Worm (Caenorhabditis elegans) whole organism, young adult: ENCODE measurements around the gene cest-17.

Experiments
- ama-1 ChIP-seq, 3 experiments: fragments of 150-350 bp in 1 of 3; sonication (generic microtip) in 2 of 3; optimal IDR thresholded peaks; 2 replicates each; lab custom pipeline; 2014 to 2018; ENCODE audit warnings: missing biosample characterization in 2 of 3, missing genetic modification characterization in 2 of 3, missing genetic modification reagents in 2 of 3
- atf-7 ChIP-seq: sonication (generic microtip); optimal IDR thresholded peaks from 2 replicates; lab custom pipeline; 2017; ENCODE audit warnings: mild to moderate bottlenecking, missing genetic modification characterization, missing compliant biosample characterization
- bed-1 ChIP-seq: fragments of 200-800 bp; sonication (Bioruptor generic); IDR thresholded peaks from 2 replicates; pipeline ENCODE4 v1.3.6; 2022; ENCODE audit warnings: missing genetic modification reagents, missing genetic modification characterization, missing compliant biosample characterization
- bed-2 ChIP-seq: fragments of 200-800 bp; sonication (Bioruptor generic); IDR thresholded peaks from 2 replicates; pipeline ENCODE4 v1.3.6; 2022; ENCODE audit warnings: missing genetic modification reagents, missing genetic modification characterization, missing compliant biosample characterization
- egl-18 ChIP-seq: fragments of 200-800 bp; sonication (Bioruptor generic); IDR thresholded peaks from 2 replicates; pipeline ENCODE4 v1.3.6; 2022; ENCODE audit warnings: missing genetic modification reagents, missing genetic modification characterization, missing compliant biosample characterization
- fkh-3 ChIP-seq: sonication (generic microtip); optimal IDR thresholded peaks from 2 replicates; lab custom pipeline; 2016; ENCODE audit warnings: mild to moderate bottlenecking, missing genetic modification characterization, missing compliant biosample characterization
- lin-35 ChIP-seq, 3 experiments: fragments of 150-350 bp in 2 of 3; sonication (generic microtip) in 1 of 3; optimal IDR thresholded peaks; 2 replicates each; lab custom pipeline; 2014 to 2018; ENCODE audit warnings: missing biosample characterization in 3 of 3, missing genetic modification characterization in 3 of 3, missing genetic modification reagents in 3 of 3
- lir-1 ChIP-seq: fragments of 200-800 bp; sonication (Bioruptor generic); conservative IDR thresholded peaks from 2 replicates; pipeline ENCODE4 v1.3.6; 2022; ENCODE audit warnings: missing genetic modification reagents, missing genetic modification characterization, missing compliant biosample characterization
- nhr-80 ChIP-seq: sonication (generic microtip); optimal IDR thresholded peaks from 2 replicates; lab custom pipeline; 2016; ENCODE audit warnings: missing genetic modification characterization, missing compliant biosample characterization
- nhr-90 ChIP-seq: sonication (generic microtip); optimal IDR thresholded peaks from 2 replicates; lab custom pipeline; 2016; ENCODE audit warnings: missing genotype, mild to moderate bottlenecking, missing genetic modification characterization, missing compliant biosample characterization
- snpc-4 ChIP-seq, 5 experiments: fragments of 150-350 bp in 1 of 5; sonication (generic microtip) in 4 of 5; optimal IDR thresholded peaks; 2 replicates each; lab custom pipeline; 2014 to 2018; ENCODE audit warnings: missing genetic modification characterization in 5 of 5, missing biosample characterization in 3 of 5, antibody characterized with exemption in 2 of 5, mild to moderate bottlenecking in 2 of 5, missing compliant biosample characterization in 2 of 5, missing genotype in 2 of 5, moderate library complexity in 2 of 5, missing genetic modification reagents in 1 of 5
- xnd-1 ChIP-seq: sonication (generic microtip); optimal IDR thresholded peaks from 2 replicates; lab custom pipeline; 2016; ENCODE audit warnings: missing genotype, missing genetic modification reagents, missing genetic modification characterization, missing compliant biosample characterization
- ztf-18 ChIP-seq: sonication (generic microtip); optimal IDR thresholded peaks from 2 replicates; lab custom pipeline; 2016; ENCODE audit warnings: missing genotype, mild to moderate bottlenecking, missing genetic modification characterization, missing compliant biosample characterization
- ztf-26 ChIP-seq: sonication (generic microtip); optimal IDR thresholded peaks from 2 replicates; lab custom pipeline; 2017; ENCODE audit warnings: missing genetic modification characterization, missing compliant biosample characterization

ce11 chrV:8235331-8235730 lies 32.2 kb downstream of the cest-17 start:
- 0 out of 2 replicates have a peak, but pooled peaks have one; percentile 14 for TF ChIP-seq egl-18 (GFP tag; lab: Robert Waterston, UW)
- TF ChIP-seq bed-1 (GFP tag; lab: Robert Waterston, UW): no peak
- TF ChIP-seq snpc-4 (GFP tag; optimal IDR thresholded peaks at IDR 0.05; lab: Kevin White, UChicago): peak; percentile 61
- peak in 3 of 4 experiments; percentile 73 to 91 (median 76) for TF ChIP-seq snpc-4 (tag; optimal IDR thresholded peaks at IDR 0.05; lab: Kevin White, UChicago)
- TF ChIP-seq xnd-1: no peak
- no peak for TF ChIP-seq ztf-26 (tag; lab: Kevin White, UChicago)
- TF ChIP-seq lin-35 (GFP tag; optimal IDR thresholded peaks at IDR 0.05; lab: Kevin White, UChicago): no peak
- TF ChIP-seq nhr-80: peak; percentile 36
- no peak for TF ChIP-seq bed-2
- TF ChIP-seq nhr-90 (tag; lab: Kevin White, UChicago): peak; percentile 66
- TF ChIP-seq ztf-18: peak; percentile 43
- no peak for TF ChIP-seq fkh-3 (tag; lab: Kevin White, UChicago)
- TF ChIP-seq ama-1 (optimal IDR thresholded peaks at IDR 0.05; lab: Kevin White, UChicago): no peak
- no peak for TF ChIP-seq ama-1 (GFP tag; optimal IDR thresholded peaks at IDR 0.05; lab: Kevin White, UChicago)
- TF ChIP-seq atf-7 (tag; lab: Kevin White, UChicago): no peak
- TF ChIP-seq lir-1 (GFP tag; lab: Robert Waterston, UW): no peak
